Worm (Caenorhabditis elegans) whole organism, young adult: Measurements from ENCODE around the gene F55B11.2.

Experiments
- B0019.2 ChIP-seq: fragments of 200-800 bp; sonication (Bioruptor generic); conservative IDR thresholded peaks from 2 replicates; pipeline ENCODE4 v1.3.6; 2022; ENCODE audit warnings: missing genetic modification reagents, missing genetic modification characterization, missing compliant biosample characterization
- B0035.1 ChIP-seq: sonication (generic microtip); optimal IDR thresholded peaks from 2 replicates; lab custom pipeline; 2016; ENCODE audit warnings: missing genetic modification characterization, mild to moderate bottlenecking, missing compliant biosample characterization, missing genotype, missing genetic modification reagents
- C06A6.2 ChIP-seq: fragments of 200-800 bp; sonication (Bioruptor generic); conservative IDR thresholded peaks from 2 replicates; pipeline ENCODE4 v1.3.6; 2022; ENCODE audit warnings: missing genetic modification characterization, missing compliant biosample characterization
- F33H1.4 ChIP-seq: fragments of 200-800 bp; sonication (Bioruptor generic); IDR thresholded peaks from 2 replicates; pipeline ENCODE4 v1.3.6; 2022; ENCODE audit warnings: missing genetic modification reagents, missing genetic modification characterization, missing compliant biosample characterization
- F37B4.10 ChIP-seq: fragments of 200-800 bp; sonication (Bioruptor generic); IDR thresholded peaks from 2 replicates; pipeline ENCODE4 v1.3.6; 2022; ENCODE audit warnings: missing genetic modification characterization, missing compliant biosample characterization
- K12H6.12 ChIP-seq: fragments of 200-800 bp; sonication (Bioruptor generic); optimal IDR thresholded peaks from 2 replicates; lab custom pipeline; 2018; ENCODE audit warnings: mild to moderate bottlenecking, missing genetic modification characterization, missing compliant biosample characterization
- T07F8.4 ChIP-seq: sonication (generic microtip); optimal IDR thresholded peaks from 2 replicates; lab custom pipeline; 2016; ENCODE audit warnings: mild to moderate bottlenecking, missing genetic modification characterization, moderate library complexity, missing compliant biosample characterization
- Y53F4B.3 ChIP-seq: fragments of 200-800 bp; sonication (Bioruptor generic); IDR thresholded peaks from 2 replicates; pipeline ENCODE4 v1.3.6; 2022; ENCODE audit warnings: missing genetic modification reagents, missing genetic modification characterization, missing compliant biosample characterization
- Y56A3A.18 ChIP-seq: fragments of 200-800 bp; sonication (Bioruptor generic); IDR thresholded peaks from 2 replicates; pipeline ENCODE4 v1.3.6; 2022; ENCODE audit warnings: missing genetic modification reagents, missing genetic modification characterization, missing compliant biosample characterization
- ZK185.1 ChIP-seq: sonication (generic microtip); optimal IDR thresholded peaks from 2 replicates; lab custom pipeline; 2016; ENCODE audit warnings: mild to moderate bottlenecking, missing genetic modification characterization, missing compliant biosample characterization; ENCODE audit not compliant: poor library complexity, severe bottlenecking
- attf-3 ChIP-seq: fragments of 200-800 bp; sonication (Bioruptor generic); conservative IDR thresholded peaks from 2 replicates; pipeline ENCODE4 v1.3.6; 2022; ENCODE audit warnings: missing genetic modification reagents, missing genetic modification characterization, missing compliant biosample characterization
- attf-5 ChIP-seq: fragments of 200-800 bp; sonication (Bioruptor generic); optimal IDR thresholded peaks from 2 replicates; lab custom pipeline; 2018; ENCODE audit warnings: mild to moderate bottlenecking, missing genetic modification characterization, missing compliant biosample characterization
- attf-6 ChIP-seq: fragments of 200-800 bp; sonication (Bioruptor generic); IDR thresholded peaks from 2 replicates; pipeline ENCODE4 v1.3.6; 2022; ENCODE audit warnings: missing genetic modification reagents, missing genetic modification characterization, missing compliant biosample characterization
- ceh-100 ChIP-seq: fragments of 200-800 bp; sonication (Bioruptor generic); IDR thresholded peaks from 2 replicates; pipeline ENCODE4 v1.3.6; 2022; ENCODE audit warnings: missing genetic modification reagents, missing genetic modification characterization, missing compliant biosample characterization
- ceh-27 ChIP-seq: fragments of 200-800 bp; sonication (Bioruptor generic); optimal IDR thresholded peaks from 2 replicates; lab custom pipeline; 2018; ENCODE audit warnings: mild to moderate bottlenecking, missing genetic modification characterization, moderate library complexity, missing compliant biosample characterization
- ceh-58 ChIP-seq: fragments of 200-800 bp; sonication (Bioruptor generic); IDR thresholded peaks from 2 replicates; pipeline ENCODE4 v1.3.6; 2022; ENCODE audit warnings: missing genetic modification characterization, missing compliant biosample characterization
- ceh-79 ChIP-seq: sonication (generic microtip); optimal IDR thresholded peaks from 2 replicates; lab custom pipeline; 2017; ENCODE audit warnings: mild to moderate bottlenecking, missing genetic modification characterization, missing compliant biosample characterization
- ceh-91 ChIP-seq: fragments of 200-800 bp; sonication (Bioruptor generic); IDR thresholded peaks from 2 replicates; pipeline ENCODE4 v1.3.6; 2022; ENCODE audit warnings: missing genetic modification reagents, missing genetic modification characterization, missing compliant biosample characterization
- dpl-1 ChIP-seq: fragments of 150-350 bp; optimal IDR thresholded peaks from 2 replicates; lab custom pipeline; 2014; ENCODE audit warnings: missing biosample characterization, missing genetic modification reagents, missing genetic modification characterization
- ekl-4 ChIP-seq: fragments of 200-800 bp; sonication (Bioruptor generic); IDR thresholded peaks from 2 replicates; pipeline ENCODE4 v1.3.6; 2022; ENCODE audit warnings: missing genetic modification reagents, missing genetic modification characterization, missing compliant biosample characterization
- gei-17 ChIP-seq: fragments of 200-800 bp; sonication (Bioruptor generic); optimal IDR thresholded peaks from 2 replicates; lab custom pipeline; 2018; ENCODE audit warnings: mild to moderate bottlenecking, missing genetic modification characterization, missing compliant biosample characterization
- hmg-20 ChIP-seq: fragments of 200-800 bp; sonication (Bioruptor generic); IDR thresholded peaks from 2 replicates; pipeline ENCODE4 v1.3.6; 2022; ENCODE audit warnings: missing genetic modification reagents, missing genetic modification characterization, missing compliant biosample characterization
- hsf-1 ChIP-seq: fragments of 200-800 bp; sonication (Bioruptor generic); IDR thresholded peaks from 2 replicates; pipeline ENCODE4 v1.3.6; 2022; ENCODE audit warnings: missing genetic modification reagents, missing genetic modification characterization, missing compliant biosample characterization
- lag-1 ChIP-seq: fragments of 200-800 bp; sonication (Bioruptor generic); IDR thresholded peaks from 2 replicates; pipeline ENCODE4 v1.3.6; 2022; ENCODE audit warnings: missing genetic modification reagents, missing genetic modification characterization, missing compliant biosample characterization
- let-526 ChIP-seq: fragments of 200-800 bp; sonication (Bioruptor generic); IDR thresholded peaks from 2 replicates; pipeline ENCODE4 v1.3.6; 2022; ENCODE audit warnings: missing genetic modification reagents, missing genetic modification characterization, missing compliant biosample characterization
- lin-35 ChIP-seq, 3 experiments: fragments of 150-350 bp in 2 of 3; sonication (generic microtip) in 1 of 3; optimal IDR thresholded peaks; 2 replicates each; lab custom pipeline; 2014 to 2018; ENCODE audit warnings: missing biosample characterization in 3 of 3, missing genetic modification characterization in 3 of 3, missing genetic modification reagents in 3 of 3
- lin-40 ChIP-seq: sonication (generic microtip); optimal IDR thresholded peaks from 2 replicates; lab custom pipeline; 2016; ENCODE audit warnings: missing genetic modification characterization, mild to moderate bottlenecking, missing compliant biosample characterization, missing genotype, missing genetic modification reagents
- lin-54 ChIP-seq: fragments of 200-800 bp; sonication (Bioruptor generic); optimal IDR thresholded peaks from 2 replicates; lab custom pipeline; 2018; ENCODE audit warnings: mild to moderate bottlenecking, missing genetic modification characterization, missing compliant biosample characterization
- lir-1 ChIP-seq: fragments of 200-800 bp; sonication (Bioruptor generic); conservative IDR thresholded peaks from 2 replicates; pipeline ENCODE4 v1.3.6; 2022; ENCODE audit warnings: missing genetic modification reagents, missing genetic modification characterization, missing compliant biosample characterization
- lsl-1 ChIP-seq: fragments of 200-800 bp; sonication (Bioruptor generic); optimal IDR thresholded peaks from 2 replicates; lab custom pipeline; 2018; ENCODE audit warnings: mild to moderate bottlenecking, missing genetic modification characterization, moderate library complexity, missing compliant biosample characterization
- madf-6 ChIP-seq: fragments of 200-800 bp; sonication (Bioruptor generic); IDR thresholded peaks from 2 replicates; pipeline ENCODE4 v1.3.6; 2022; ENCODE audit warnings: missing genetic modification reagents, missing genetic modification characterization, missing compliant biosample characterization
- madf-8 ChIP-seq: fragments of 200-800 bp; sonication (Bioruptor generic); conservative IDR thresholded peaks from 2 replicates; pipeline ENCODE4 v1.3.6; 2022; ENCODE audit warnings: missing genetic modification reagents, missing genetic modification characterization, missing compliant biosample characterization
- mcd-1 ChIP-seq: fragments of 200-800 bp; sonication (Bioruptor generic); IDR thresholded peaks from 2 replicates; pipeline ENCODE4 v1.3.6; 2022; ENCODE audit warnings: missing genetic modification reagents, missing genetic modification characterization, missing compliant biosample characterization
- nfyb-1 ChIP-seq: fragments of 200-800 bp; sonication (Bioruptor generic); IDR thresholded peaks from 2 replicates; pipeline ENCODE4 v1.3.6; 2022; ENCODE audit warnings: missing genetic modification reagents, missing genetic modification characterization, missing compliant biosample characterization
- nhr-179 ChIP-seq: sonication (generic microtip); optimal IDR thresholded peaks from 2 replicates; lab custom pipeline; 2016; ENCODE audit warnings: mild to moderate bottlenecking, missing genetic modification characterization, missing compliant biosample characterization
- pbrm-1 ChIP-seq: fragments of 200-800 bp; sonication (Bioruptor generic); IDR thresholded peaks from 2 replicates; pipeline ENCODE4 v1.3.6; 2022; ENCODE audit warnings: missing genetic modification reagents, missing genetic modification characterization, missing compliant biosample characterization
- rcor-1 ChIP-seq: fragments of 200-800 bp; sonication (Bioruptor generic); IDR thresholded peaks from 2 replicates; pipeline ENCODE4 v1.3.6; 2022; ENCODE audit warnings: missing genetic modification reagents, missing genetic modification characterization, missing compliant biosample characterization
- repo-1 ChIP-seq: sonication (generic microtip); optimal IDR thresholded peaks from 2 replicates; lab custom pipeline; 2017; ENCODE audit warnings: mild to moderate bottlenecking, missing genetic modification characterization, missing compliant biosample characterization
- sdz-38 ChIP-seq: sonication (generic microtip); optimal IDR thresholded peaks from 2 replicates; lab custom pipeline; 2016; ENCODE audit warnings: missing genotype, missing genetic modification characterization, missing compliant biosample characterization
- snpc-1.3 ChIP-seq: sonication (generic microtip); optimal IDR thresholded peaks from 2 replicates; lab custom pipeline; 2017; ENCODE audit warnings: missing genetic modification characterization, mild to moderate bottlenecking, missing compliant biosample characterization, antibody characterized with exemption, moderate library complexity, missing genotype, missing genetic modification reagents; ENCODE audit not compliant: insufficient read depth
- snpc-3.4 ChIP-seq: sonication (generic microtip); optimal IDR thresholded peaks from 2 replicates; lab custom pipeline; 2017; ENCODE audit warnings: missing genetic modification characterization, mild to moderate bottlenecking, missing compliant biosample characterization, antibody characterized with exemption, moderate library complexity, missing genotype, missing genetic modification reagents
- tbp1 ChIP-seq: fragments of 200-800 bp; sonication (Bioruptor generic); optimal IDR thresholded peaks from 2 replicates; lab custom pipeline; 2018; ENCODE audit warnings: mild to moderate bottlenecking, missing genetic modification characterization, missing compliant biosample characterization
- xnd-1 ChIP-seq: sonication (generic microtip); optimal IDR thresholded peaks from 2 replicates; lab custom pipeline; 2016; ENCODE audit warnings: missing genotype, missing genetic modification reagents, missing genetic modification characterization, missing compliant biosample characterization
- zfh-2 ChIP-seq: fragments of 200-800 bp; sonication (Bioruptor generic); conservative IDR thresholded peaks from 2 replicates; pipeline ENCODE4 v1.3.6; 2022; ENCODE audit warnings: missing genetic modification reagents, missing genetic modification characterization, missing compliant biosample characterization
- zim-3 ChIP-seq: sonication (generic microtip); optimal IDR thresholded peaks from 2 replicates; lab custom pipeline; 2017; ENCODE audit warnings: mild to moderate bottlenecking, missing genetic modification characterization, moderate library complexity, missing compliant biosample characterization
- ztf-25 ChIP-seq: fragments of 200-800 bp; sonication (Bioruptor generic); IDR thresholded peaks from 2 replicates; pipeline ENCODE4 v1.3.6; 2022; ENCODE audit warnings: missing genetic modification reagents, missing genetic modification characterization, missing compliant biosample characterization
- ztf-26 ChIP-seq: sonication (generic microtip); optimal IDR thresholded peaks from 2 replicates; lab custom pipeline; 2017; ENCODE audit warnings: missing genetic modification characterization, missing compliant biosample characterization
- ztf-3 ChIP-seq: fragments of 200-800 bp; sonication (Bioruptor generic); optimal IDR thresholded peaks from 2 replicates; lab custom pipeline; 2018; ENCODE audit warnings: mild to moderate bottlenecking, missing genetic modification characterization, missing compliant biosample characterization

The F55B11.2 gene

DNA sequence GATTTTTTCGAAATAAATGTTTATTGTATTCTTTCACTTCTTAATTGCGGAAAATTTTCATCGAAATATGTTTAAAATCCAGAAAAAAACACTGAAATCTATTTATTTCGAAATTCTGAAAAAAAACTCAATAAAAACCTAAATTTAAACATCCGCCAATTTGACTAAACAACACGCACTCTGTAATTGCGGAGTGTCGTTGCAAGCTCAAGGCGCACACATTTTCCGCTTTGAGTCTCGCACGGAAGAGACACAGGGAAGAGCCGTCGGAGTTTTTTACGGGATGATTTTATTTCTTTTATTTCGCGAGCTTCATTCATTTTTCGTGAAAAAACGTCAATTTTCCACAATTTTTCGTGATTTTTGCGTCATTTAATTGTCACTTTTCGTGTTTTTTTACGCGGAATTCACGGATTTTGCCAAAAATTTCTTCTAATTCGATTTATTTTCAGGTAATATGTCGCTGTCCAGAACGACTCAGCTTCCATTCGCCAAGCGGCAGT is 41.0 kb upstream of the F55B11.2 start, which contains the start of gene dld-1:
Gene dld-1, plus strand, starts transcription at position 453 of the 503 bp plus-strand sequence.
- peak; percentile 78 for TF ChIP-seq lir-1 (GFP tag; lab: Robert Waterston, UW)
- no peak for TF ChIP-seq Y53F4B.3 (GFP tag; lab: Robert Waterston, UW)
- no peak for TF ChIP-seq sdz-38
- TF ChIP-seq hsf-1 (GFP tag; lab: Robert Waterston, UW) = peak; percentile 75
- TF ChIP-seq ekl-4 = peak; percentile 87
- no peak for TF ChIP-seq ceh-58 (GFP tag; lab: Robert Waterston, UW)
- TF ChIP-seq ZK185.1 (tag; lab: Kevin White, UChicago) = peak; percentile 56
- no peak for TF ChIP-seq zfh-2 (GFP tag; lab: Robert Waterston, UW)
- TF ChIP-seq pbrm-1 (GFP tag; lab: Robert Waterston, UW) = peak; percentile 87
- TF ChIP-seq F33H1.4 (GFP tag; lab: Robert Waterston, UW) = peak; percentile 98
- peak; percentile 76 for TF ChIP-seq lsl-1 (GFP tag; lab: Kevin White, UChicago)
- TF ChIP-seq madf-6 (GFP tag; lab: Robert Waterston, UW) = peak; percentile 89
- peak; percentile 83 for TF ChIP-seq mcd-1
- TF ChIP-seq attf-5 = peak; percentile 85
- TF ChIP-seq ztf-3 = no peak
- TF ChIP-seq K12H6.12 (tag; lab: Kevin White, UChicago) = peak; percentile 36
- TF ChIP-seq lin-40 (tag; lab: Kevin White, UChicago) = peak; percentile 89
- no peak for TF ChIP-seq T07F8.4 (tag; lab: Kevin White, UChicago)
- peak; percentile 99 for TF ChIP-seq attf-6 (GFP tag; lab: Robert Waterston, UW)
- peak; percentile 99 for TF ChIP-seq lin-54 (GFP tag; lab: Kevin White, UChicago)
- TF ChIP-seq lag-1 (GFP tag; lab: Robert Waterston, UW) = no peak
- TF ChIP-seq snpc-3.4 (tag; lab: Kevin White, UChicago) = peak; percentile 75
- TF ChIP-seq ceh-27 (GFP tag; lab: Kevin White, UChicago) = peak; percentile 86
- TF ChIP-seq lin-35 (GFP tag; optimal IDR thresholded peaks at IDR 0.05; lab: Kevin White, UChicago) = peak; percentile 46 to 98 (median 75)
- peak; percentile 92 for TF ChIP-seq rcor-1 (GFP tag; lab: Robert Waterston, UW)
- no peak for TF ChIP-seq B0035.1
- TF ChIP-seq nhr-179 (tag; lab: Kevin White, UChicago) = no peak
- peak; percentile 68 for TF ChIP-seq B0019.2 (GFP tag; lab: Robert Waterston, UW)
- no peak for TF ChIP-seq zim-3
- TF ChIP-seq gei-17 (GFP tag; lab: Kevin White, UChicago) = peak; percentile 52
- peak; percentile 74 for TF ChIP-seq madf-8 (GFP tag; lab: Robert Waterston, UW)
- peak; percentile 75 for TF ChIP-seq ceh-91 (GFP tag; lab: Robert Waterston, UW)
- no peak for TF ChIP-seq Y56A3A.18
- peak; percentile 24 for TF ChIP-seq xnd-1 (tag; lab: Kevin White, UChicago)
- TF ChIP-seq F37B4.10 (GFP tag; lab: Robert Waterston, UW) = no peak
- no peak for TF ChIP-seq hmg-20 (GFP tag; lab: Robert Waterston, UW)
- no peak for TF ChIP-seq ceh-79
- TF ChIP-seq ceh-100 = 0 out of 2 replicates have a peak, but pooled peaks have one; percentile 17
- TF ChIP-seq let-526 (GFP tag; lab: Robert Waterston, UW) = no peak
- TF ChIP-seq dpl-1 = peak; percentile 92
- TF ChIP-seq tbp1 = peak; percentile 79
- peak; percentile 47 for TF ChIP-seq ztf-26 (tag; lab: Kevin White, UChicago)
- peak; percentile 100 for TF ChIP-seq attf-3 (GFP tag; lab: Robert Waterston, UW)
- peak; percentile 95 for TF ChIP-seq snpc-1.3 (tag; lab: Kevin White, UChicago)
- TF ChIP-seq nfyb-1 (GFP tag; lab: Robert Waterston, UW) = peak; percentile 83
- TF ChIP-seq C06A6.2 (GFP tag; lab: Robert Waterston, UW) = 0 out of 2 replicates have a peak, but pooled peaks have one; percentile 34
- TF ChIP-seq ztf-25 (GFP tag; lab: Robert Waterston, UW) = no peak
- TF ChIP-seq repo-1 = no peak
